Worm (Caenorhabditis elegans) whole organism, L1 larva: ENCODE results near the gene F35C11.3.

Experiments
- C04F5.9 ChIP-seq: sonication (generic microtip); optimal IDR thresholded peaks from 2 replicates; lab custom pipeline; 2016; ENCODE audit warnings: missing genetic modification characterization, missing compliant biosample characterization
- aha-1 ChIP-seq: fragments of 150-350 bp; optimal IDR thresholded peaks from 2 replicates; lab custom pipeline; 2014; ENCODE audit warnings: missing biosample characterization, missing genetic modification characterization
- alr-1 ChIP-seq: fragments of 200-800 bp; sonication (Bioruptor generic); optimal IDR thresholded peaks from 2 replicates; lab custom pipeline; 2018; ENCODE audit warnings: borderline replicate concordance, mild to moderate bottlenecking, missing genetic modification characterization, missing compliant biosample characterization
- aly-2 ChIP-seq: fragments of 150-350 bp; optimal IDR thresholded peaks from 2 replicates; lab custom pipeline; 2014; ENCODE audit warnings: missing biosample characterization, missing genetic modification characterization
- blmp-1 ChIP-seq: fragments of 150-350 bp; optimal IDR thresholded peaks from 2 replicates; lab custom pipeline; 2014; ENCODE audit warnings: missing biosample characterization, missing genetic modification characterization
- ceh-63 ChIP-seq: fragments of 200-800 bp; sonication (Bioruptor generic); optimal IDR thresholded peaks from 2 replicates; lab custom pipeline; 2018; ENCODE audit warnings: mild to moderate bottlenecking, missing genetic modification characterization, missing compliant biosample characterization
- ceh-8 ChIP-seq: fragments of 200-800 bp; sonication (Bioruptor generic); optimal IDR thresholded peaks from 2 replicates; lab custom pipeline; 2018; ENCODE audit warnings: mild to moderate bottlenecking, missing genetic modification characterization, moderate library complexity, missing compliant biosample characterization
- ces-1 ChIP-seq: fragments of 150-350 bp; optimal IDR thresholded peaks from 2 replicates; lab custom pipeline; 2014; ENCODE audit warnings: missing biosample characterization, missing genetic modification reagents, missing genetic modification characterization
- efl-1 ChIP-seq, 4 experiments: fragments of 150-350 bp; optimal IDR thresholded peaks in 3 of 4; peaks in 1 of 4; 1 replicate in 1 of 4; 2 replicates in 3 of 4; lab custom pipeline; 2014; ENCODE audit warnings: missing biosample characterization in 2 of 4, missing genetic modification characterization in 2 of 4, missing genetic modification reagents in 2 of 4
- efl-3 ChIP-seq: fragments of 200-800 bp; sonication (Bioruptor generic); optimal IDR thresholded peaks from 2 replicates; lab custom pipeline; 2018; ENCODE audit warnings: mild to moderate bottlenecking, missing genetic modification characterization, missing compliant biosample characterization
- egl-13 ChIP-seq: sonication (generic microtip); optimal IDR thresholded peaks from 2 replicates; lab custom pipeline; 2016; ENCODE audit warnings: missing genotype, missing genetic modification reagents, missing genetic modification characterization, missing compliant biosample characterization
- egl-27 ChIP-seq, 2 experiments: fragments of 150-350 bp in 1 of 2; sonication (generic microtip); optimal IDR thresholded peaks; 3 replicates each; lab custom pipeline; 2017 to 2018; ENCODE audit warnings: missing biosample characterization in 2 of 2, missing genetic modification characterization in 2 of 2, missing genetic modification reagents in 2 of 2
- elt-2 ChIP-seq: sonication (generic microtip); optimal IDR thresholded peaks from 2 replicates; lab custom pipeline; 2016; ENCODE audit warnings: missing genetic modification characterization, mild to moderate bottlenecking, inconsistent platforms, missing compliant biosample characterization, missing genetic modification reagents
- elt-3 ChIP-seq, 6 experiments: fragments of 150-350 bp in 1 of 6; sonication (generic microtip); optimal IDR thresholded peaks; 2 replicates each; lab custom pipeline; 2017 to 2018; ENCODE audit warnings: missing biosample characterization in 6 of 6, missing genetic modification characterization in 6 of 6, inconsistent platforms in 1 of 6
- fkh-10 ChIP-seq: sonication (generic microtip); optimal IDR thresholded peaks from 2 replicates; lab custom pipeline; 2017; ENCODE audit warnings: missing biosample characterization, missing genetic modification reagents, missing genetic modification characterization
- fkh-4 ChIP-seq: sonication (generic microtip); optimal IDR thresholded peaks from 2 replicates; lab custom pipeline; 2016; ENCODE audit warnings: missing compliant biosample characterization, missing genetic modification characterization, borderline replicate concordance
- fkh-8 ChIP-seq: sonication (generic microtip); optimal IDR thresholded peaks from 2 replicates; lab custom pipeline; 2016; ENCODE audit warnings: mild to moderate bottlenecking, missing genetic modification characterization, missing compliant biosample characterization
- hlh-17 ChIP-seq: fragments of 200-800 bp; sonication (Bioruptor generic); optimal IDR thresholded peaks from 2 replicates; lab custom pipeline; 2018; ENCODE audit warnings: missing genetic modification characterization, mild to moderate bottlenecking, missing compliant biosample characterization, moderate library complexity, borderline replicate concordance
- irx-1 ChIP-seq: sonication (generic microtip); optimal IDR thresholded peaks from 2 replicates; lab custom pipeline; 2016; ENCODE audit warnings: missing genetic modification characterization, missing compliant biosample characterization
- isw-1 ChIP-seq: fragments of 200-800 bp; sonication (Bioruptor generic); IDR thresholded peaks from 2 replicates; pipeline ENCODE4 v1.3.6; 2022; ENCODE audit warnings: missing genetic modification characterization, missing compliant biosample characterization
- lin-14 ChIP-seq: fragments of 200-800 bp; sonication (Bioruptor generic); optimal IDR thresholded peaks from 2 replicates; lab custom pipeline; 2018; ENCODE audit warnings: mild to moderate bottlenecking, missing genetic modification characterization, moderate library complexity, missing compliant biosample characterization
- lin-35 ChIP-seq, 2 experiments: fragments of 150-350 bp; optimal IDR thresholded peaks; 2 replicates each; lab custom pipeline; 2014; ENCODE audit warnings: missing biosample characterization in 2 of 2, missing genetic modification characterization in 2 of 2, missing genetic modification reagents in 2 of 2
- lin-39 ChIP-seq: fragments of 150-350 bp; optimal IDR thresholded peaks from 2 replicates; lab custom pipeline; 2014; ENCODE audit warnings: missing biosample characterization, missing genetic modification reagents, missing genetic modification characterization
- mdl-1 ChIP-seq, 2 experiments: fragments of 150-350 bp; optimal IDR thresholded peaks; 2 replicates each; lab custom pipeline; 2014 to 2017; ENCODE audit warnings: missing biosample characterization in 2 of 2, missing genetic modification characterization in 2 of 2, inconsistent platforms in 1 of 2
- mef-2 ChIP-seq: fragments of 150-350 bp; optimal IDR thresholded peaks from 2 replicates; lab custom pipeline; 2014; ENCODE audit warnings: missing biosample characterization, missing genetic modification characterization
- nhr-12 ChIP-seq: sonication (generic microtip); optimal IDR thresholded peaks from 2 replicates; lab custom pipeline; 2017; ENCODE audit warnings: missing biosample characterization, missing genetic modification characterization
- nhr-19 ChIP-seq: fragments of 200-800 bp; sonication (Bioruptor generic); conservative IDR thresholded peaks from 2 replicates; pipeline ENCODE4 v1.3.6; 2022; ENCODE audit warnings: missing genetic modification characterization, missing compliant biosample characterization
- nhr-20 ChIP-seq: sonication (generic microtip); optimal IDR thresholded peaks from 2 replicates; lab custom pipeline; 2016; ENCODE audit warnings: mild to moderate bottlenecking, missing genetic modification characterization, missing compliant biosample characterization
- nhr-28 ChIP-seq: fragments of 150-350 bp; optimal IDR thresholded peaks from 2 replicates; lab custom pipeline; 2014; ENCODE audit warnings: missing biosample characterization, missing genetic modification characterization
- nhr-47 ChIP-seq: sonication (generic microtip); optimal IDR thresholded peaks from 2 replicates; lab custom pipeline; 2016; ENCODE audit warnings: mild to moderate bottlenecking, missing genetic modification characterization, moderate library complexity, missing compliant biosample characterization
- nhr-71 ChIP-seq: sonication (generic microtip); optimal IDR thresholded peaks from 2 replicates; lab custom pipeline; 2016; ENCODE audit warnings: mild to moderate bottlenecking, missing genetic modification characterization, moderate library complexity, missing compliant biosample characterization
- nhr-76 ChIP-seq: sonication (generic microtip); optimal IDR thresholded peaks from 2 replicates; lab custom pipeline; 2017; ENCODE audit warnings: missing biosample characterization, missing genetic modification characterization
- nhr-84 ChIP-seq: sonication (generic microtip); optimal IDR thresholded peaks from 2 replicates; lab custom pipeline; 2017; ENCODE audit warnings: missing biosample characterization, missing genetic modification characterization
- nhr-85 ChIP-seq: sonication (generic microtip); peaks from one replicate; lab custom pipeline; 2016; ENCODE audit warnings: missing genetic modification characterization, inconsistent platforms, missing compliant biosample characterization
- nhr-90 ChIP-seq: sonication (generic microtip); optimal IDR thresholded peaks from 2 replicates; lab custom pipeline; 2016; ENCODE audit warnings: mild to moderate bottlenecking, missing genetic modification characterization, missing compliant biosample characterization; ENCODE audit not compliant: poor library complexity
- pax-3 ChIP-seq: fragments of 200-800 bp; sonication (Bioruptor generic); optimal IDR thresholded peaks from 2 replicates; lab custom pipeline; 2018; ENCODE audit warnings: mild to moderate bottlenecking, missing genetic modification characterization, moderate library complexity, missing compliant biosample characterization
- pqm-1 ChIP-seq: sonication (generic microtip); optimal IDR thresholded peaks from 3 replicates; lab custom pipeline; 2017; ENCODE audit warnings: missing biosample characterization, missing genetic modification characterization
- rnt-1 ChIP-seq: sonication (generic microtip); optimal IDR thresholded peaks from 2 replicates; lab custom pipeline; 2016; ENCODE audit warnings: mild to moderate bottlenecking, missing genetic modification characterization, moderate library complexity, missing compliant biosample characterization
- skn-1 ChIP-seq: fragments of 150-350 bp; optimal IDR thresholded peaks from 2 replicates; lab custom pipeline; 2014; ENCODE audit warnings: missing biosample characterization, missing genetic modification characterization
- snpc-4 ChIP-seq: fragments of 150-350 bp; optimal IDR thresholded peaks from 2 replicates; lab custom pipeline; 2014; ENCODE audit warnings: missing biosample characterization, missing genetic modification characterization
- sup-37 ChIP-seq: fragments of 200-800 bp; sonication (Bioruptor generic); optimal IDR thresholded peaks from 2 replicates; lab custom pipeline; 2018; ENCODE audit warnings: mild to moderate bottlenecking, missing genetic modification characterization, missing compliant biosample characterization
- swsn-7 ChIP-seq: sonication (generic microtip); optimal IDR thresholded peaks from 2 replicates; lab custom pipeline; 2016; ENCODE audit warnings: missing genetic modification characterization, missing compliant biosample characterization
- tbx-2 ChIP-seq: sonication (generic microtip); optimal IDR thresholded peaks from 2 replicates; lab custom pipeline; 2016; ENCODE audit warnings: missing genetic modification characterization, missing compliant biosample characterization
- tlp-1 ChIP-seq: fragments of 150-350 bp; optimal IDR thresholded peaks from 2 replicates; lab custom pipeline; 2014; ENCODE audit warnings: missing biosample characterization, missing genetic modification characterization
- unc-130 ChIP-seq: fragments of 150-350 bp; optimal IDR thresholded peaks from 2 replicates; lab custom pipeline; 2017; ENCODE audit warnings: missing biosample characterization, missing genetic modification characterization, inconsistent platforms
- unc-62 ChIP-seq: fragments of 150-350 bp; optimal IDR thresholded peaks from 2 replicates; lab custom pipeline; 2014; ENCODE audit warnings: missing biosample characterization, missing genetic modification reagents, missing genetic modification characterization
- vab-15 ChIP-seq: sonication (generic microtip); optimal IDR thresholded peaks from 2 replicates; lab custom pipeline; 2017; ENCODE audit warnings: missing genotype, mild to moderate bottlenecking, missing genetic modification characterization, missing compliant biosample characterization
- zag-1 ChIP-seq: fragments of 150-350 bp; optimal IDR thresholded peaks from 2 replicates; lab custom pipeline; 2014; ENCODE audit warnings: missing biosample characterization, missing genetic modification characterization
- ztf-11 ChIP-seq, 2 experiments: sonication (generic microtip); optimal IDR thresholded peaks; 2 replicates each; lab custom pipeline; 2016 to 2017; ENCODE audit warnings: missing genetic modification characterization in 2 of 2, missing biosample characterization in 1 of 2, missing compliant biosample characterization in 1 of 2
- ztf-4 ChIP-seq: fragments of 150-350 bp; optimal IDR thresholded peaks from 2 replicates; lab custom pipeline; 2014; ENCODE audit warnings: missing biosample characterization, missing genetic modification characterization

The F35C11.3 gene

ce11 chrII:8259674-8260073 is 13.1 kb downstream of the F35C11.3 start (continued):
- TF ChIP-seq aly-2 (tag; lab: Kevin White, UChicago), result no peak
- TF ChIP-seq lin-39 (tag; lab: Kevin White, UChicago), result no peak
- no peak for TF ChIP-seq isw-1 (GFP tag; lab: Robert Waterston, UW)
- no peak for TF ChIP-seq vab-15 (tag; lab: Kevin White, UChicago)
- no peak for TF ChIP-seq ztf-4
- TF ChIP-seq mef-2, result no peak
- no peak for TF ChIP-seq nhr-19 (GFP tag; lab: Robert Waterston, UW)
- TF ChIP-seq pax-3 (tag; lab: Kevin White, UChicago), result no peak
- TF ChIP-seq sup-37 (GFP tag; lab: Kevin White, UChicago), result no peak
- no peak for TF ChIP-seq pqm-1
- no peak for TF ChIP-seq efl-3 (GFP tag; lab: Kevin White, UChicago)
- no peak for TF ChIP-seq alr-1 (tag; lab: Kevin White, UChicago)
- peak; percentile 20 for TF ChIP-seq unc-130 (tag; lab: Kevin White, UChicago)
- no peak for TF ChIP-seq nhr-47 (tag; lab: Kevin White, UChicago)
- no peak for TF ChIP-seq fkh-8 (tag; lab: Kevin White, UChicago)
- no peak for TF ChIP-seq snpc-4 (tag; lab: Kevin White, UChicago)
- no peak for TF ChIP-seq tlp-1 (tag; lab: Kevin White, UChicago)
- TF ChIP-seq egl-13 (tag; lab: Kevin White, UChicago), result no peak
- TF ChIP-seq ztf-11 (tag; optimal IDR thresholded peaks at IDR 0.05; lab: Kevin White, UChicago), result no peak
- peak; percentile 54 for TF ChIP-seq lin-14 (GFP tag; lab: Kevin White, UChicago)
- TF ChIP-seq C04F5.9, result no peak
- no peak for TF ChIP-seq irx-1 (tag; lab: Kevin White, UChicago)
- no peak for TF ChIP-seq hlh-17 (GFP tag; lab: Kevin White, UChicago)
- no peak for TF ChIP-seq elt-2
- no peak for TF ChIP-seq aha-1 (tag; lab: Kevin White, UChicago)
- no peak for TF ChIP-seq nhr-76 (tag; lab: Kevin White, UChicago)
- no peak for TF ChIP-seq rnt-1
- no peak for TF ChIP-seq ceh-63
- TF ChIP-seq skn-1 (tag; lab: Kevin White, UChicago), result no peak
- TF ChIP-seq fkh-10 (GFP tag; lab: Kevin White, UChicago), result no peak
- no peak for TF ChIP-seq ceh-8
- TF ChIP-seq nhr-85 (tag; lab: Kevin White, UChicago), result peak; percentile 94
- no peak for TF ChIP-seq mdl-1 (tag; optimal IDR thresholded peaks at IDR 0.05; lab: Kevin White, UChicago)
- TF ChIP-seq nhr-84 (tag; lab: Kevin White, UChicago), result no peak
- TF ChIP-seq nhr-28 (tag; lab: Kevin White, UChicago), result no peak

- peak in 1 of 2 experiments; percentile 33 for TF ChIP-seq mdl-1 (tag; optimal IDR thresholded peaks at IDR 0.05; lab: Kevin White, UChicago)
- TF ChIP-seq lin-14 (GFP tag; lab: Kevin White, UChicago), result peak; percentile 55
- TF ChIP-seq ztf-4, result no peak
- peak in 1 of 2 experiments; percentile 13 for TF ChIP-seq lin-35 (GFP tag; optimal IDR thresholded peaks at IDR 0.05; lab: Kevin White, UChicago)
- no peak for TF ChIP-seq tlp-1 (tag; lab: Kevin White, UChicago)
- TF ChIP-seq isw-1 (GFP tag; lab: Robert Waterston, UW), result no peak
- peak; percentile 64 for TF ChIP-seq nhr-20
- TF ChIP-seq nhr-47 (tag; lab: Kevin White, UChicago), result no peak
- TF ChIP-seq zag-1 (tag; lab: Kevin White, UChicago), result no peak
- TF ChIP-seq nhr-76 (tag; lab: Kevin White, UChicago), result no peak
- TF ChIP-seq ceh-63, result no peak
- peak; percentile 50 for TF ChIP-seq nhr-71
- TF ChIP-seq tbx-2 (tag; lab: Kevin White, UChicago), result peak; percentile 31
- TF ChIP-seq C04F5.9, result no peak
- TF ChIP-seq alr-1 (tag; lab: Kevin White, UChicago), result no peak
- peak in 1 of 6 experiments; percentile 52 for TF ChIP-seq elt-3 (tag; optimal IDR thresholded peaks at IDR 0.05; lab: Kevin White, UChicago)
- no peak for TF ChIP-seq swsn-7
- no peak for TF ChIP-seq unc-62 (GFP tag; lab: Kevin White, UChicago)
- TF ChIP-seq aly-2 (tag; lab: Kevin White, UChicago), result no peak
- TF ChIP-seq nhr-12 (tag; lab: Kevin White, UChicago), result no peak
- no peak for TF ChIP-seq egl-27 (tag; optimal IDR thresholded peaks at IDR 0.05; lab: Kevin White, UChicago)
- TF ChIP-seq ztf-11 (tag; optimal IDR thresholded peaks at IDR 0.05; lab: Kevin White, UChicago), result no peak
- no peak for TF ChIP-seq efl-1 (optimal IDR thresholded peaks at IDR 0.05; lab: Kevin White, UChicago)
- TF ChIP-seq efl-1 (GFP tag; optimal IDR thresholded peaks at IDR 0.05 in 1 of 2; lab: Kevin White, UChicago), result peak in 1 of 2 experiments; percentile 84
- no peak for TF ChIP-seq ces-1 (GFP tag; lab: Kevin White, UChicago)
- peak; percentile 86 for TF ChIP-seq nhr-85 (tag; lab: Kevin White, UChicago)
- peak; percentile 15 for TF ChIP-seq nhr-90
- peak; percentile 63 for TF ChIP-seq blmp-1
- TF ChIP-seq fkh-4 (tag; lab: Kevin White, UChicago), result no peak
Observed at ce11 chrII:8263562-8263961, 17.0 kb downstream of the F35C11.3 start.
